Worm (Caenorhabditis elegans) whole organism, L4 larva: ENCODE measurements around the gene nmr-1.

Source experiments
- arid-1 ChIP-seq: fragments of 200-800 bp; sonication (Bioruptor generic); conservative IDR thresholded peaks from 2 replicates; pipeline ENCODE4 v1.3.6; 2022; ENCODE audit warnings: missing genetic modification reagents, missing genetic modification characterization, missing compliant biosample characterization
- hlh-30 ChIP-seq: sonication (generic microtip); optimal IDR thresholded peaks from 2 replicates; lab custom pipeline; 2017; ENCODE audit warnings: antibody characterized with exemption, mild to moderate bottlenecking, missing genetic modification characterization, missing compliant biosample characterization; ENCODE audit not compliant: insufficient read depth
- lin-13 ChIP-seq: fragments of 150-350 bp; optimal IDR thresholded peaks from 2 replicates; lab custom pipeline; 2014; ENCODE audit warnings: missing biosample characterization, missing genetic modification reagents, missing genetic modification characterization
- nhr-11 ChIP-seq: fragments of 150-350 bp; optimal IDR thresholded peaks from 2 replicates; lab custom pipeline; 2014; ENCODE audit warnings: missing biosample characterization, missing genetic modification characterization
- nhr-6 ChIP-seq: fragments of 150-350 bp; optimal IDR thresholded peaks from 2 replicates; lab custom pipeline; 2014; ENCODE audit warnings: missing biosample characterization, missing genetic modification characterization
- nhr-76 ChIP-seq: fragments of 150-350 bp; optimal IDR thresholded peaks from 2 replicates; lab custom pipeline; 2014; ENCODE audit warnings: missing biosample characterization, missing genetic modification characterization
- nhr-77 ChIP-seq: fragments of 150-350 bp; optimal IDR thresholded peaks from 2 replicates; lab custom pipeline; 2014; ENCODE audit warnings: missing biosample characterization, missing genetic modification characterization
- unc-62 ChIP-seq, 3 experiments: fragments of 150-350 bp in 1 of 3; sonication (generic microtip); optimal IDR thresholded peaks in 2 of 3; peaks in 1 of 3; 1 replicate in 1 of 3; 2 replicates in 2 of 3; lab custom pipeline; 2014 to 2017; ENCODE audit warnings: missing biosample characterization in 3 of 3, missing genetic modification characterization in 3 of 3, missing genetic modification reagents in 3 of 3, missing genotype in 1 of 3

DNA sequence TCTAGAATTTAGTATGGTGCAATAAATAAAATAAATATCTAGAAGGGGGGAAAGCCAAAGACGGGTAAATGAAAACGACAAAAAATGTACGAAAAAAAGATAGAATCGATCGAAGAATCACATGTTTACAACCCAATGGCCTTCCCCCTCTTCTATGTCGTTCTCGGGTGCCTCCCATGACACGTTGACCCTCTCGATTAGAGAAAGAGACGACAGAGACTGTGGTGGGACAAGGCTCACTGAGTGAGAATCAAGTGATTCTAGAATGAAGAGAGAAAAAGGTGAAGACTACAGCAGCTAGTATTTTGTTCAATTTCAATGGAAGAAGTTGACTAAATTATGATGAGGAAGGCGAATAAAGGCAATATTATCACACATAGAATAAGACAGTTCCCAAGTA is 20.4 kb downstream of the nmr-1 start:
- TF ChIP-seq arid-1 (GFP tag; lab: Robert Waterston, UW) (no peak), lin-13 (no peak), nhr-76 (tag; lab: Kevin White, UChicago) (no peak), nhr-77 (peak; percentile 63), unc-62 (GFP tag; optimal IDR thresholded peaks at IDR 0.05 in 1 of 2; lab: Kevin White, UChicago) (peak in 1 of 2 experiments; percentile 51), unc-62 (tag; optimal IDR thresholded peaks at IDR 0.05; lab: Kevin White, UChicago) (no peak), nhr-6 (tag; lab: Kevin White, UChicago) (peak; percentile 56), nhr-11 (no peak), hlh-30 (tag; lab: Kevin White, UChicago) (peak; percentile 97)
